Fruit fly (Drosophila melanogaster) whole organism, prepupa: ENCODE results near the gene Atac2.

Source experiments
- Eip75B ChIP-seq: fragments of 200-800 bp; sonication (Bioruptor generic); optimal IDR thresholded peaks from 3 replicates; lab custom pipeline; 2016; ENCODE audit warnings: missing biosample characterization, missing genetic modification characterization
- OdsH ChIP-seq: fragments of 200-800 bp; sonication (Bioruptor generic); optimal IDR thresholded peaks from 3 replicates; lab custom pipeline; 2016; ENCODE audit warnings: missing biosample characterization, missing genetic modification characterization
- svp ChIP-seq: fragments of 200-800 bp; sonication (Bioruptor generic); peaks from one replicate; lab custom pipeline; 2016; ENCODE audit warnings: missing biosample characterization, missing genetic modification characterization

DNA sequence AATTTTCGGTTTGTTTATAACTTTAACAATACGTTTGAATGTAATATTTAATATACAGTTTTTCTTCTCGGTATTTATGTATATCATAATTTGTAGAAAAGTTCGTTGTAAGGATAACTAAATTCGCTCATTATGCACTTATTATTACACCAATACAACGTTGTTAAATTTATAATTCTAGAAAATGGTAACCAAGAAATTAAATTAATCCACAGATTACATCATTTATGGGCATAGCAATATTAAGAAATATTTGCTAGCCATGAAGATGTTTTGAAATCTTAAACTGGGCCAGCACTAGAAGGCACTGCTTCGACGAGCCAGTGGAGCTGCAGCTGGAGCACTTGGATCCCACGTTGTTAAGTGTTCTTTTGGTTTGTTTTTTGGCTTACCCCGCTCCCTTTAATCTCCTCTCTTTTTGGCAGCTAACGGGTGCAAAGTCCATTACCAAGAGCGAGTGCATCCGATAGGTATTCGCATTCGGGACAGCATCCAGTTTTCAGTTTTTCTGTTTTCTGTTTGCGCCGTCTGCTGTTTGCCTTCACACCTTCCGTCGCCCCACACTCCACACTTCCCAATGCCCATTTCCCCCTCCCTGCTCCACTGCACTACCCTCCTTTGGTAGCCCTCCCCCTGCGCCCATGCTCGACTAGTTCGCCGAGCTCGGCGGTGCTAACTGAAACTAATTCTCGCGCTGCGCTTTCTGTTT lies 39.5 kb downstream of the Atac2 start:
- no peak for TF ChIP-seq OdsH
- no peak for TF ChIP-seq svp (GFP tag; lab: Kevin White, UChicago)
- TF ChIP-seq Eip75B (GFP tag; lab: Kevin White, UChicago): no peak
